Fruit fly (Drosophila melanogaster): ENCODE data around the gene pdm2.

DNA sequence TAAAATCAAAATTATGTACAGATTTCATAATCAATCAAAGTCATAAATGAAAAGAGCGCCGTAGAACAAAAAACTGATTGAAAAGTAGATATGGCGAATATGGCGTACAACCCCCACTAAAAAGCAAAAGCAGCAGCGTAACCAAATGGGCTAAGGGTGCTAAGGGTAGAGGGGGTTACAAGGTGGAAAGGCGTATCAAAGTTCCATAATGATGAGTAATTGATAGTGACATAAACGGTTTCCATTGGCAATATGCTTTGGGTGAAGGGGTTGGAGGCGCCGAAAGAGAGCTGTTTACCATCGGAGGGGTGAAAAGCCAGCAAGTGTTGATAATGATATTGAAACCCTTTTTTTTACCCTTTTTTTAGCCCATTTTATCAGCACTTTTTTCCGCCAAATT is 15.3 kb downstream of the pdm2 start:
- TF ChIP-seq Hnf4 (GFP tag; optimal IDR thresholded peaks at IDR 0.05) (no peak), tai (GFP tag; optimal IDR thresholded peaks at IDR 0.05) (no peak), h (GFP tag; optimal IDR thresholded peaks at IDR 0.05) (no peak), dmrt93B (GFP tag; optimal IDR thresholded peaks at IDR 0.05) (no peak), Myc (optimal IDR thresholded peaks at IDR 0.05) (no peak), rgr (GFP tag; optimal IDR thresholded peaks at IDR 0.05) (no peak), Hr78 (GFP tag; optimal IDR thresholded peaks at IDR 0.05) (no peak)
